Worm (Caenorhabditis elegans) whole organism, L2 larva: ENCODE data around the gene cul-5.

Source experiments
- egl-27 ChIP-seq: sonication (generic microtip); optimal IDR thresholded peaks from 3 replicates; lab custom pipeline; 2017; ENCODE audit warnings: missing biosample characterization, missing genetic modification reagents, missing genetic modification characterization
- unc-39 ChIP-seq: fragments of 150-350 bp; optimal IDR thresholded peaks from 2 replicates; lab custom pipeline; 2014; ENCODE audit warnings: missing biosample characterization, missing genetic modification characterization
- ztf-4 ChIP-seq: fragments of 150-350 bp; optimal IDR thresholded peaks from 2 replicates; lab custom pipeline; 2014; ENCODE audit warnings: missing biosample characterization, missing genetic modification characterization

DNA sequence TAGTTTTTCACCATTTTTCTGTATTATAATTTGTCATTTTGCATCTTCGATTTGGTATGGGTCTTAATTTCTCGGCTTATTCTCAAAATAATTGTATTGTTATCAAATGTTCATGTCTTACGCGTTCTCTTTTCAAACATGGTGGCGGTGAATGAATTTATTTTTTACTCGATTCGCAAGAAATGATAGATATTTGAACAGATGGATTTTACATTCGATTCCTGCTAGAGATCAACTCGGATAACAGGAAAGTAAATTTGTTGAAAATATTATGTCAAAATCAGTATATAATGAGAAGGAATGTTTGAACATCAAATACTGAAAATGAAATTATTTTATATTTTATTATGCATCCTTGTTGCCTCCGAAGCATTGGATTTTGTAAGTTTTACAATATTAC is 3.6 kb downstream of the cul-5 start, which contains the start of gene ZK856.4:
- TF ChIP-seq unc-39 (no peak), egl-27 (tag; lab: Kevin White, UChicago) (no peak), ztf-4 (tag; lab: Kevin White, UChicago) (no peak)
